Worm (Caenorhabditis elegans) whole organism, L1 larva: ENCODE data around the gene ceh-90.

Source experiments
- C16A3.4 ChIP-seq: fragments of 150-350 bp; optimal IDR thresholded peaks from 2 replicates; lab custom pipeline; 2014; ENCODE audit warnings: missing biosample characterization, missing genetic modification characterization
- C34B4.2 ChIP-seq: sonication (generic microtip); optimal IDR thresholded peaks from 2 replicates; lab custom pipeline; 2017; ENCODE audit warnings: mild to moderate bottlenecking, missing genetic modification characterization, missing compliant biosample characterization
- Y116A8C.19 ChIP-seq: sonication (generic microtip); optimal IDR thresholded peaks from 2 replicates; lab custom pipeline; 2016; ENCODE audit warnings: missing compliant biosample characterization, missing genetic modification characterization, borderline replicate concordance
- aha-1 ChIP-seq: fragments of 150-350 bp; optimal IDR thresholded peaks from 2 replicates; lab custom pipeline; 2014; ENCODE audit warnings: missing biosample characterization, missing genetic modification characterization
- alr-1 ChIP-seq: fragments of 200-800 bp; sonication (Bioruptor generic); optimal IDR thresholded peaks from 2 replicates; lab custom pipeline; 2018; ENCODE audit warnings: borderline replicate concordance, mild to moderate bottlenecking, missing genetic modification characterization, missing compliant biosample characterization
- aly-2 ChIP-seq: fragments of 150-350 bp; optimal IDR thresholded peaks from 2 replicates; lab custom pipeline; 2014; ENCODE audit warnings: missing biosample characterization, missing genetic modification characterization
- ceh-8 ChIP-seq: fragments of 200-800 bp; sonication (Bioruptor generic); optimal IDR thresholded peaks from 2 replicates; lab custom pipeline; 2018; ENCODE audit warnings: mild to moderate bottlenecking, missing genetic modification characterization, moderate library complexity, missing compliant biosample characterization
- ceh-88 ChIP-seq: fragments of 200-800 bp; sonication (Bioruptor generic); IDR thresholded peaks from 2 replicates; pipeline ENCODE4 v1.3.6; 2022; ENCODE audit warnings: missing genetic modification characterization, missing compliant biosample characterization
- dpl-1 ChIP-seq, 3 experiments: fragments of 150-350 bp in 2 of 3; sonication (generic microtip) in 1 of 3; optimal IDR thresholded peaks; 2 replicates each; lab custom pipeline; 2014 to 2017; ENCODE audit warnings: missing biosample characterization in 3 of 3, missing genetic modification characterization in 3 of 3, missing genetic modification reagents in 3 of 3
- dsc-1 ChIP-seq: sonication (generic microtip); optimal IDR thresholded peaks from 2 replicates; lab custom pipeline; 2016; ENCODE audit warnings: mild to moderate bottlenecking, missing genetic modification characterization, missing compliant biosample characterization
- efl-3 ChIP-seq: fragments of 200-800 bp; sonication (Bioruptor generic); optimal IDR thresholded peaks from 2 replicates; lab custom pipeline; 2018; ENCODE audit warnings: mild to moderate bottlenecking, missing genetic modification characterization, missing compliant biosample characterization
- elt-2 ChIP-seq: sonication (generic microtip); optimal IDR thresholded peaks from 2 replicates; lab custom pipeline; 2016; ENCODE audit warnings: missing genetic modification characterization, mild to moderate bottlenecking, inconsistent platforms, missing compliant biosample characterization, missing genetic modification reagents
- elt-3 ChIP-seq, 6 experiments: fragments of 150-350 bp in 1 of 6; sonication (generic microtip); optimal IDR thresholded peaks; 2 replicates each; lab custom pipeline; 2017 to 2018; ENCODE audit warnings: missing biosample characterization in 6 of 6, missing genetic modification characterization in 6 of 6, inconsistent platforms in 1 of 6
- fkh-10 ChIP-seq: sonication (generic microtip); optimal IDR thresholded peaks from 2 replicates; lab custom pipeline; 2017; ENCODE audit warnings: missing biosample characterization, missing genetic modification reagents, missing genetic modification characterization
- fkh-4 ChIP-seq: sonication (generic microtip); optimal IDR thresholded peaks from 2 replicates; lab custom pipeline; 2016; ENCODE audit warnings: missing compliant biosample characterization, missing genetic modification characterization, borderline replicate concordance
- fkh-8 ChIP-seq: sonication (generic microtip); optimal IDR thresholded peaks from 2 replicates; lab custom pipeline; 2016; ENCODE audit warnings: mild to moderate bottlenecking, missing genetic modification characterization, missing compliant biosample characterization
- grh-1 ChIP-seq: fragments of 200-800 bp; sonication (Bioruptor generic); IDR thresholded peaks from 2 replicates; pipeline ENCODE4 v1.3.6; 2022; ENCODE audit warnings: missing genetic modification reagents, missing genetic modification characterization, missing compliant biosample characterization
- hlh-4 ChIP-seq: sonication (generic microtip); optimal IDR thresholded peaks from 2 replicates; lab custom pipeline; 2016; ENCODE audit warnings: mild to moderate bottlenecking, missing genetic modification characterization, missing compliant biosample characterization
- irx-1 ChIP-seq: sonication (generic microtip); optimal IDR thresholded peaks from 2 replicates; lab custom pipeline; 2016; ENCODE audit warnings: missing genetic modification characterization, missing compliant biosample characterization
- isw-1 ChIP-seq: fragments of 200-800 bp; sonication (Bioruptor generic); IDR thresholded peaks from 2 replicates; pipeline ENCODE4 v1.3.6; 2022; ENCODE audit warnings: missing genetic modification characterization, missing compliant biosample characterization
- jun-1 ChIP-seq: fragments of 150-350 bp; optimal IDR thresholded peaks from 2 replicates; lab custom pipeline; 2014; ENCODE audit warnings: missing biosample characterization, missing genetic modification reagents, missing genetic modification characterization
- lin-35 ChIP-seq, 2 experiments: fragments of 150-350 bp; optimal IDR thresholded peaks; 2 replicates each; lab custom pipeline; 2014; ENCODE audit warnings: missing biosample characterization in 2 of 2, missing genetic modification characterization in 2 of 2, missing genetic modification reagents in 2 of 2
- lin-39 ChIP-seq: fragments of 150-350 bp; optimal IDR thresholded peaks from 2 replicates; lab custom pipeline; 2014; ENCODE audit warnings: missing biosample characterization, missing genetic modification reagents, missing genetic modification characterization
- lsy-2 ChIP-seq, 2 experiments: fragments of 150-350 bp; optimal IDR thresholded peaks; 2 replicates each; lab custom pipeline; 2014; ENCODE audit warnings: missing biosample characterization in 2 of 2, missing genetic modification characterization in 2 of 2
- mab-9 ChIP-seq: fragments of 200-800 bp; sonication (Bioruptor generic); IDR thresholded peaks from 2 replicates; pipeline ENCODE4 v1.3.6; 2022; ENCODE audit warnings: missing genetic modification reagents, missing genetic modification characterization, missing compliant biosample characterization
- mdl-1 ChIP-seq, 2 experiments: fragments of 150-350 bp; optimal IDR thresholded peaks; 2 replicates each; lab custom pipeline; 2014 to 2017; ENCODE audit warnings: missing biosample characterization in 2 of 2, missing genetic modification characterization in 2 of 2, inconsistent platforms in 1 of 2
- mef-2 ChIP-seq: fragments of 150-350 bp; optimal IDR thresholded peaks from 2 replicates; lab custom pipeline; 2014; ENCODE audit warnings: missing biosample characterization, missing genetic modification characterization
- mep-1 ChIP-seq: fragments of 150-350 bp; optimal IDR thresholded peaks from 2 replicates; lab custom pipeline; 2014; ENCODE audit warnings: missing biosample characterization, missing genetic modification characterization
- nhr-19 ChIP-seq: fragments of 200-800 bp; sonication (Bioruptor generic); conservative IDR thresholded peaks from 2 replicates; pipeline ENCODE4 v1.3.6; 2022; ENCODE audit warnings: missing genetic modification characterization, missing compliant biosample characterization
- nhr-28 ChIP-seq: fragments of 150-350 bp; optimal IDR thresholded peaks from 2 replicates; lab custom pipeline; 2014; ENCODE audit warnings: missing biosample characterization, missing genetic modification characterization
- nhr-76 ChIP-seq: sonication (generic microtip); optimal IDR thresholded peaks from 2 replicates; lab custom pipeline; 2017; ENCODE audit warnings: missing biosample characterization, missing genetic modification characterization
- nhr-85 ChIP-seq: sonication (generic microtip); peaks from one replicate; lab custom pipeline; 2016; ENCODE audit warnings: missing genetic modification characterization, inconsistent platforms, missing compliant biosample characterization
- nhr-90 ChIP-seq: sonication (generic microtip); optimal IDR thresholded peaks from 2 replicates; lab custom pipeline; 2016; ENCODE audit warnings: mild to moderate bottlenecking, missing genetic modification characterization, missing compliant biosample characterization; ENCODE audit not compliant: poor library complexity
- pag-3 ChIP-seq: sonication (generic microtip); optimal IDR thresholded peaks from 2 replicates; lab custom pipeline; 2017; ENCODE audit warnings: missing genetic modification characterization, mild to moderate bottlenecking, missing compliant biosample characterization, antibody characterized with exemption, borderline replicate concordance; ENCODE audit not compliant: insufficient read depth
- rnt-1 ChIP-seq: sonication (generic microtip); optimal IDR thresholded peaks from 2 replicates; lab custom pipeline; 2016; ENCODE audit warnings: mild to moderate bottlenecking, missing genetic modification characterization, moderate library complexity, missing compliant biosample characterization
- skn-1 ChIP-seq: fragments of 150-350 bp; optimal IDR thresholded peaks from 2 replicates; lab custom pipeline; 2014; ENCODE audit warnings: missing biosample characterization, missing genetic modification characterization
- snpc-4 ChIP-seq: fragments of 150-350 bp; optimal IDR thresholded peaks from 2 replicates; lab custom pipeline; 2014; ENCODE audit warnings: missing biosample characterization, missing genetic modification characterization
- sox-4 ChIP-seq: sonication (generic microtip); optimal IDR thresholded peaks from 2 replicates; lab custom pipeline; 2016; ENCODE audit warnings: missing genetic modification characterization, missing compliant biosample characterization
- sptf-1 ChIP-seq: fragments of 150-350 bp; optimal IDR thresholded peaks from 2 replicates; lab custom pipeline; 2014; ENCODE audit warnings: missing biosample characterization, missing genetic modification characterization
- sup-37 ChIP-seq: fragments of 200-800 bp; sonication (Bioruptor generic); optimal IDR thresholded peaks from 2 replicates; lab custom pipeline; 2018; ENCODE audit warnings: mild to moderate bottlenecking, missing genetic modification characterization, missing compliant biosample characterization
- swsn-7 ChIP-seq: sonication (generic microtip); optimal IDR thresholded peaks from 2 replicates; lab custom pipeline; 2016; ENCODE audit warnings: missing genetic modification characterization, missing compliant biosample characterization
- unc-30 ChIP-seq: sonication (generic microtip); optimal IDR thresholded peaks from 2 replicates; lab custom pipeline; 2017; ENCODE audit warnings: missing biosample characterization, missing genetic modification characterization
- unc-98 ChIP-seq: fragments of 200-800 bp; sonication (Bioruptor generic); IDR thresholded peaks from 2 replicates; pipeline ENCODE4 v1.3.6; 2022; ENCODE audit warnings: missing genetic modification characterization, missing compliant biosample characterization
- zip-4 ChIP-seq: fragments of 200-800 bp; sonication (Bioruptor generic); optimal IDR thresholded peaks from 2 replicates; lab custom pipeline; 2018; ENCODE audit warnings: mild to moderate bottlenecking, missing genetic modification characterization, moderate library complexity, missing compliant biosample characterization
- ztf-11 ChIP-seq, 2 experiments: sonication (generic microtip); optimal IDR thresholded peaks; 2 replicates each; lab custom pipeline; 2016 to 2017; ENCODE audit warnings: missing genetic modification characterization in 2 of 2, missing biosample characterization in 1 of 2, missing compliant biosample characterization in 1 of 2

Gene ceh-90

DNA sequence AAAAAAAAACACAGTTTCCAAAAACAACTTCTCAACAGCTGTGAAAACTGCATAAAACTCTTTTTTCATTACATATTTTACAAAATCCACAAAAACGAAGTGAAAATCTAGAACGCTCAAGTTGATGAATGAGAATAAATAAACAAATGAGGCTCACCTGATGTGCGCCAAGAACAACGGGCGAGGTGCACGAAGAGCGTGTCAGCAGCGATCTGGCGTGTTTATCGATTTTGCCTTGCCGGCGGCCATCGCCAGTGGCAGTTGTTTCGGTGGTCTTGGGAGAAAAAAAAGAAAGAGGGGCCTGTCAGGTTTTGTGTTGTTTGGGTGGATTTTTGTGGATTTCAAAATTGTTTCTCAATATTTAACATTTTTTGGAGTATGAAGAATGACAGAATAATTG, 17.0 kb upstream of the ceh-90 start, which contains the start of gene idhb-1 (continued):
- TF ChIP-seq mep-1: peak; percentile 67
- peak; percentile 79 for TF ChIP-seq C16A3.4 (tag; lab: Kevin White, UChicago)
- TF ChIP-seq aha-1 (tag; lab: Kevin White, UChicago): no peak
- TF ChIP-seq nhr-28 (tag; lab: Kevin White, UChicago): no peak
- peak in 1 of 2 experiments; percentile 68 for TF ChIP-seq mdl-1 (tag; optimal IDR thresholded peaks at IDR 0.05; lab: Kevin White, UChicago)
- TF ChIP-seq jun-1: peak; percentile 40
- no peak for TF ChIP-seq unc-98 (GFP tag; lab: Robert Waterston, UW)
- TF ChIP-seq dsc-1 (tag; lab: Kevin White, UChicago): peak; percentile 80
- no peak for TF ChIP-seq hlh-4 (tag; lab: Kevin White, UChicago)
- TF ChIP-seq swsn-7: peak; percentile 83
- peak; percentile 53 for TF ChIP-seq isw-1 (GFP tag; lab: Robert Waterston, UW)
- 0 out of 2 replicates have a peak, but pooled peaks have one; percentile 45 for TF ChIP-seq grh-1
- TF ChIP-seq nhr-76: no peak
- peak; percentile 75 for TF ChIP-seq nhr-85
- peak; percentile 49 for TF ChIP-seq irx-1 (tag; lab: Kevin White, UChicago)
- no peak for TF ChIP-seq fkh-4 (tag; lab: Kevin White, UChicago)
- peak; percentile 8 for TF ChIP-seq sup-37 (GFP tag; lab: Kevin White, UChicago)
- no peak for TF ChIP-seq ceh-8 (GFP tag; lab: Kevin White, UChicago)
- TF ChIP-seq alr-1: no peak
- TF ChIP-seq snpc-4 (tag; lab: Kevin White, UChicago): peak; percentile 62
- TF ChIP-seq rnt-1: peak; percentile 93
- TF ChIP-seq lin-39 (tag; lab: Kevin White, UChicago): peak; percentile 67
- no peak for TF ChIP-seq sox-4 (tag; lab: Kevin White, UChicago)
- no peak for TF ChIP-seq unc-30
- no peak for TF ChIP-seq elt-2
- TF ChIP-seq C34B4.2 (tag; lab: Kevin White, UChicago): no peak
- peak; percentile 10 for TF ChIP-seq pag-3
- TF ChIP-seq nhr-90 (tag; lab: Kevin White, UChicago): peak; percentile 74
- TF ChIP-seq mef-2 (tag; lab: Kevin White, UChicago): no peak
- TF ChIP-seq fkh-8 (tag; lab: Kevin White, UChicago): peak; percentile 79
- peak; percentile 46 to 81 for TF ChIP-seq lin-35 (GFP tag; optimal IDR thresholded peaks at IDR 0.05; lab: Kevin White, UChicago)
- TF ChIP-seq mab-9 (GFP tag; lab: Robert Waterston, UW): 0 out of 2 replicates have a peak, but pooled peaks have one; percentile 27
- TF ChIP-seq ceh-88: no peak
- peak; percentile 81 for TF ChIP-seq skn-1 (tag; lab: Kevin White, UChicago)
- TF ChIP-seq lsy-2 (tag; optimal IDR thresholded peaks at IDR 0.05; lab: Kevin White, UChicago): peak; percentile 81
- TF ChIP-seq zip-4 (GFP tag; lab: Kevin White, UChicago): no peak
- peak; percentile 81 for TF ChIP-seq nhr-19 (GFP tag; lab: Robert Waterston, UW)
- TF ChIP-seq Y116A8C.19 (tag; lab: Kevin White, UChicago): no peak
- peak in 2 of 6 experiments; percentile 28 to 44 for TF ChIP-seq elt-3 (tag; optimal IDR thresholded peaks at IDR 0.05; lab: Kevin White, UChicago)
- peak; percentile 31 for TF ChIP-seq fkh-10
- TF ChIP-seq ztf-11 (tag; optimal IDR thresholded peaks at IDR 0.05; lab: Kevin White, UChicago): no peak
- TF ChIP-seq aly-2 (tag; lab: Kevin White, UChicago): no peak
- no peak for TF ChIP-seq sptf-1 (tag; lab: Kevin White, UChicago)
- no peak for TF ChIP-seq efl-3 (GFP tag; lab: Kevin White, UChicago)
- peak; percentile 50 to 70 (median 70) for TF ChIP-seq dpl-1 (GFP tag; optimal IDR thresholded peaks at IDR 0.05; lab: Kevin White, UChicago)
